Worm (Caenorhabditis elegans) whole organism, young adult: ENCODE data around the gene pgp-9.

Experiments used
- ama-1 ChIP-seq, 3 experiments: fragments of 150-350 bp in 1 of 3; sonication (generic microtip) in 2 of 3; optimal IDR thresholded peaks; 2 replicates each; lab custom pipeline; 2014 to 2018; ENCODE audit warnings: missing biosample characterization in 2 of 3, missing genetic modification characterization in 2 of 3, missing genetic modification reagents in 2 of 3
- athp-1 ChIP-seq: sonication (generic microtip); optimal IDR thresholded peaks from 2 replicates; lab custom pipeline; 2017; ENCODE audit warnings: mild to moderate bottlenecking, missing genetic modification characterization, missing compliant biosample characterization

- TF ChIP-seq ama-1 (optimal IDR thresholded peaks at IDR 0.05; lab: Kevin White, UChicago), result no peak
- no peak for TF ChIP-seq ama-1 (GFP tag; optimal IDR thresholded peaks at IDR 0.05; lab: Kevin White, UChicago)
- TF ChIP-seq athp-1, result no peak
Observed at ce11 chrV:17728757-17729156, 26.9 kb upstream of the pgp-9 start.
